Worm (Caenorhabditis elegans) whole organism, L3 larva: ENCODE results near the gene F21C10.6.

Experiments used
- R02D3.7 ChIP-seq: fragments of 150-350 bp; optimal IDR thresholded peaks from 2 replicates; lab custom pipeline; 2014; ENCODE audit warnings: missing biosample characterization, missing genetic modification characterization
- ama-1 ChIP-seq: fragments of 150-350 bp; optimal IDR thresholded peaks from 2 replicates; lab custom pipeline; 2018
- ceh-16 ChIP-seq: sonication (generic microtip); optimal IDR thresholded peaks from 2 replicates; lab custom pipeline; 2017; ENCODE audit warnings: missing biosample characterization, missing genetic modification characterization
- ceh-82 ChIP-seq: fragments of 150-350 bp; optimal IDR thresholded peaks from 2 replicates; lab custom pipeline; 2014; ENCODE audit warnings: missing biosample characterization, missing genetic modification characterization
- daf-12 ChIP-seq: fragments of 150-350 bp; optimal IDR thresholded peaks from 2 replicates; lab custom pipeline; 2014; ENCODE audit warnings: missing biosample characterization, missing genetic modification reagents, missing genetic modification characterization
- egl-27 ChIP-seq: sonication (generic microtip); optimal IDR thresholded peaks from 4 replicates; lab custom pipeline; 2017; ENCODE audit warnings: missing biosample characterization, missing genetic modification reagents, missing genetic modification characterization
- egl-5 ChIP-seq: fragments of 150-350 bp; optimal IDR thresholded peaks from 2 replicates; lab custom pipeline; 2017; ENCODE audit warnings: missing biosample characterization, missing genetic modification reagents, missing genetic modification characterization, inconsistent platforms
- elt-1 ChIP-seq: fragments of 150-350 bp; optimal IDR thresholded peaks from 2 replicates; lab custom pipeline; 2014; ENCODE audit warnings: missing biosample characterization, missing genetic modification characterization
- elt-2 ChIP-seq: sonication (generic microtip); optimal IDR thresholded peaks from 2 replicates; lab custom pipeline; 2016; ENCODE audit warnings: missing genetic modification reagents, mild to moderate bottlenecking, missing genetic modification characterization, missing compliant biosample characterization
- fkh-10 ChIP-seq: sonication (generic microtip); optimal IDR thresholded peaks from 2 replicates; lab custom pipeline; 2017; ENCODE audit warnings: missing biosample characterization, missing genetic modification reagents, missing genetic modification characterization
- fkh-2 ChIP-seq: fragments of 150-350 bp; optimal IDR thresholded peaks from 2 replicates; lab custom pipeline; 2014; ENCODE audit warnings: missing biosample characterization, missing genetic modification reagents, missing genetic modification characterization
- fos-1 ChIP-seq: fragments of 150-350 bp; optimal IDR thresholded peaks from 2 replicates; lab custom pipeline; 2014; ENCODE audit warnings: missing biosample characterization, missing genetic modification characterization
- jun-1 ChIP-seq: fragments of 150-350 bp; optimal IDR thresholded peaks from 2 replicates; lab custom pipeline; 2014; ENCODE audit warnings: missing biosample characterization, missing genetic modification reagents, missing genetic modification characterization
- lin-15B ChIP-seq: fragments of 150-350 bp; optimal IDR thresholded peaks from 2 replicates; lab custom pipeline; 2014; ENCODE audit warnings: missing biosample characterization, missing genetic modification characterization
- lin-39 ChIP-seq: fragments of 150-350 bp; optimal IDR thresholded peaks from 2 replicates; lab custom pipeline; 2018; ENCODE audit warnings: missing biosample characterization, missing genetic modification reagents, missing genetic modification characterization
- lsy-12 ChIP-seq: sonication (generic microtip); optimal IDR thresholded peaks from 2 replicates; lab custom pipeline; 2016; ENCODE audit warnings: mild to moderate bottlenecking, missing genetic modification characterization, missing compliant biosample characterization
- mdl-1 ChIP-seq: fragments of 150-350 bp; optimal IDR thresholded peaks from 2 replicates; lab custom pipeline; 2014; ENCODE audit warnings: missing biosample characterization, missing genetic modification characterization
- mml-1 ChIP-seq: fragments of 150-350 bp; sonication (generic microtip); optimal IDR thresholded peaks from 3 replicates; lab custom pipeline; 2014; ENCODE audit warnings: missing biosample characterization, missing genetic modification characterization
- nfya-1 ChIP-seq: sonication (generic microtip); optimal IDR thresholded peaks from 2 replicates; lab custom pipeline; 2017; ENCODE audit warnings: missing genetic modification characterization, mild to moderate bottlenecking, missing compliant biosample characterization, antibody characterized with exemption, moderate library complexity; ENCODE audit not compliant: insufficient read depth
- nhr-11 ChIP-seq: fragments of 150-350 bp; optimal IDR thresholded peaks from 2 replicates; lab custom pipeline; 2014; ENCODE audit warnings: missing biosample characterization, missing genetic modification characterization
- nhr-12 ChIP-seq: fragments of 150-350 bp; optimal IDR thresholded peaks from 2 replicates; lab custom pipeline; 2014; ENCODE audit warnings: missing biosample characterization, missing genetic modification characterization
- nhr-237 ChIP-seq: fragments of 150-350 bp; optimal IDR thresholded peaks from 2 replicates; lab custom pipeline; 2014; ENCODE audit warnings: missing biosample characterization, missing genetic modification characterization
- nhr-28 ChIP-seq: fragments of 150-350 bp; optimal IDR thresholded peaks from 2 replicates; lab custom pipeline; 2014; ENCODE audit warnings: missing biosample characterization, missing genetic modification characterization
- nhr-43 ChIP-seq: sonication (generic microtip); optimal IDR thresholded peaks from 2 replicates; lab custom pipeline; 2016; ENCODE audit warnings: mild to moderate bottlenecking, missing genetic modification characterization, missing compliant biosample characterization; ENCODE audit not compliant: poor library complexity, severe bottlenecking
- nhr-76 ChIP-seq: fragments of 150-350 bp; sonication (generic microtip); optimal IDR thresholded peaks from 5 replicates; lab custom pipeline; 2014; ENCODE audit warnings: missing biosample characterization, missing genetic modification characterization
- nhr-77 ChIP-seq: fragments of 150-350 bp; optimal IDR thresholded peaks from 2 replicates; lab custom pipeline; 2014; ENCODE audit warnings: missing biosample characterization, missing genetic modification characterization
- pha-4 ChIP-seq: fragments of 150-350 bp; optimal IDR thresholded peaks from 2 replicates; lab custom pipeline; 2014; ENCODE audit warnings: missing biosample characterization, missing genetic modification reagents, missing genetic modification characterization
- pqm-1 ChIP-seq: fragments of 150-350 bp; optimal IDR thresholded peaks from 2 replicates; lab custom pipeline; 2017; ENCODE audit warnings: missing biosample characterization, missing genetic modification characterization, inconsistent platforms
- snpc-4 ChIP-seq: fragments of 150-350 bp; optimal IDR thresholded peaks from 2 replicates; lab custom pipeline; 2014; ENCODE audit warnings: missing biosample characterization, missing genetic modification characterization
- unc-62 ChIP-seq: fragments of 150-350 bp; sonication (generic microtip); optimal IDR thresholded peaks from 4 replicates; lab custom pipeline; 2014; ENCODE audit warnings: missing biosample characterization, missing genetic modification reagents, missing genetic modification characterization
- zag-1 ChIP-seq: fragments of 150-350 bp; optimal IDR thresholded peaks from 2 replicates; lab custom pipeline; 2014; ENCODE audit warnings: missing biosample characterization, missing genetic modification characterization
- ztf-11 ChIP-seq: fragments of 150-350 bp; optimal IDR thresholded peaks from 2 replicates; lab custom pipeline; 2014; ENCODE audit warnings: missing biosample characterization, missing genetic modification characterization
- ztf-4 ChIP-seq: fragments of 150-350 bp; optimal IDR thresholded peaks from 2 replicates; lab custom pipeline; 2014; ENCODE audit warnings: missing biosample characterization, missing genetic modification characterization

F21C10.6 gene

DNA sequence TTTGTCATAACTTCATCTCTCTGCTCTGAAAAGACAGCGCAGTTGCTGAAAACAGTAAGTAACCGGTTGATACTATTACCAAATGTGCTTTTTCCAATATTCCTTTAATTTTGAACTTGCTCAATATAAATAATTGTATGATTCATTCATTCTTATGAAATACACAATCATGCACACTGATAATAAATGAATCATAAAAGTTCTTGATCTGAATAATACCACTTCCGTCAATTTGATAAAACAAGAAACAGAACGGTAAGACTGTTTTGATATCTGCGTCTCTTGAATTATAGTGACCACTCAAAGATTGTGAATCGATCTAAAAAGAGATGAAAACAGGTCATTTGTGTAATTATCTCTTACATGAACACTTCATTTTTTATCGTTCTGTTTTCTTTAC lies 2.0 kb downstream of the F21C10.6 start, which contains the start of gene F21C10.4:
Gene F21C10.4, plus strand, starts transcription at position 301 of the 400 bp plus-strand sequence.
- no peak for TF ChIP-seq nfya-1 (tag; lab: Kevin White, UChicago)
- TF ChIP-seq nhr-28 (tag; lab: Kevin White, UChicago): no peak
- TF ChIP-seq egl-5 (tag; lab: Kevin White, UChicago): no peak
- TF ChIP-seq, all 47 proteins: peak for 0

DNA sequence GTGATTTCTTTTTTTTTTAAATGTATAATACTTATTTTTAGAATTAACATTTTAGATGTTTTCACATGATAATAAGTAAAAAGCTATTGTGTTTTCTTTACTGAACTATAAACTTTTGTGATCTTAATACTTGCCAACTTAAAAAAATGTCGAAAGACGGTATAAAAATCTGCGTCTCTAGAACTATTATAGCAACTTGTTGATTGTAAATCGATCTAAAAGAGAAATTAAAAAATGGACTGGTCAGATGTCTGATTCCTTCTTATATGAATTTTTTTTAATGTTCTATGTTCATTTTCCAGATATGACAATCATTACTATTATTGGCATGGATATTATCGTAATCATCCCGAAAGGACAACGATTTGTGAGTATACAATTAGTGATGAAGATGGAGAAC lies 3.5 kb downstream of the F21C10.6 start, which contains the start of gene F21C10.3:
Gene F21C10.3, plus strand, starts transcription at position 301 of the 400 bp plus-strand sequence.
- TF ChIP-seq nhr-76 (tag; lab: Kevin White, UChicago): no peak
- no peak for TF ChIP-seq nhr-237 (tag; lab: Kevin White, UChicago)
- TF ChIP-seq pha-4: no peak
- TF ChIP-seq pqm-1: no peak
- TF ChIP-seq ceh-16: no peak
- TF ChIP-seq snpc-4 (tag; lab: Kevin White, UChicago): no peak
- TF ChIP-seq jun-1 (tag; lab: Kevin White, UChicago): no peak
- TF ChIP-seq mdl-1 (tag; lab: Kevin White, UChicago): no peak
- TF ChIP-seq nhr-43 (tag; lab: Kevin White, UChicago): no peak
- no peak for TF ChIP-seq R02D3.7 (tag; lab: Kevin White, UChicago)

DNA sequence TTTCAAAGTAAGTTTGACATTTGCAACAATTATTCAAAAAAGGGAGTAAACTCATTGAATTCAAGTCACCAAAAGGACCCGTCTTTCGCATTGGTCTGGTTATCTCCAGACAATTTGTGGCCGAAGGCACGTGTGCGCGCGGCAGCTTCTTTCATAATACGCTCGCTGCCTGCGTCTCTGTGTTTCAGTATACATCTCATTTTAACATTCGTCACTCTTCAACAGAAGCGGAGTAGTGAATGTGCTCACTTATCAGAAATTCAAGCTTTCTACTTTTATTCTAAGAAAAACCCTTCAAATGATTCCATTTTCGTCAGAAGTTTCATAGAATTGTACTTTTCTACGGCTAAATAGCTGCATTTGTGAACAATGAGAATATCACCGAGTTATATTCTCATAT lies 4.3 kb downstream of the F21C10.6 start:
- TF ChIP-seq nhr-12: no peak
- peak; percentile 41 for TF ChIP-seq snpc-4 (tag; lab: Kevin White, UChicago)
- peak; percentile 81 for TF ChIP-seq mdl-1 (tag; lab: Kevin White, UChicago)
- TF ChIP-seq lin-15B (tag; lab: Kevin White, UChicago): peak; percentile 16
- peak; percentile 2 for TF ChIP-seq elt-2 (tag; lab: Kevin White, UChicago)
- TF ChIP-seq lin-39 (tag; lab: Kevin White, UChicago): peak; percentile 36
- peak; percentile 69 for TF ChIP-seq fkh-10 (GFP tag; lab: Kevin White, UChicago)
- no peak for TF ChIP-seq fkh-2 (tag; lab: Kevin White, UChicago)
- no peak for TF ChIP-seq R02D3.7 (tag; lab: Kevin White, UChicago)
- TF ChIP-seq nfya-1 (tag; lab: Kevin White, UChicago): peak; percentile 73
- peak; percentile 82 for TF ChIP-seq nhr-11 (tag; lab: Kevin White, UChicago)

DNA sequence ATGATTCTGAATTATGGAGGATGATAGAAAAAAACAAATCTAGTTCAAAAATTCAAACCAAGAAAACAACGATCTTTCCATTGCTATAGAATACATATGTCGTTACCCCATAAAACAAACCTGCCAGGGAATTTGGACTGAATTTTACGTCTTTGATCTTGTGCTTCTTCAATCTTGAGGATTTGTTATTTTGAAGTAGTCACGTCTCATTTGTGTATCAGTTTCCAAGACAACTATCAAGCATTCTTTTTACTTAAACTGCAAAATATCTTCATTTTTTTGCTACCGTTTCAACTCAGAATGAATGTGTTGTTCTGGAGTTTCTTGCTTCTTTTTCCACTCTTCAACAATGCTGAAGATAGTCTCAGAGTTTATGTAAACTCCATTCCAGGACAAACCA lies 6.5 kb downstream of the F21C10.6 start, which contains the start of gene F21C10.19:
Gene F21C10.19, plus strand, starts transcription at position 301 of the 400 bp plus-strand sequence.
- no peak for TF ChIP-seq fkh-2 (tag; lab: Kevin White, UChicago)
- TF ChIP-seq mdl-1 (tag; lab: Kevin White, UChicago): no peak
- no peak for TF ChIP-seq elt-1 (tag; lab: Kevin White, UChicago)
- TF ChIP-seq nhr-237 (tag; lab: Kevin White, UChicago): no peak
- no peak for TF ChIP-seq mml-1
- no peak for TF ChIP-seq ztf-4 (tag; lab: Kevin White, UChicago)
- no peak for TF ChIP-seq nhr-28 (tag; lab: Kevin White, UChicago)
- TF ChIP-seq ztf-11 (tag; lab: Kevin White, UChicago): no peak
- TF ChIP-seq nhr-12: no peak
- TF ChIP-seq ama-1 (lab: Kevin White, UChicago): no peak
- TF ChIP-seq, all 47 proteins: peak for 0

DNA sequence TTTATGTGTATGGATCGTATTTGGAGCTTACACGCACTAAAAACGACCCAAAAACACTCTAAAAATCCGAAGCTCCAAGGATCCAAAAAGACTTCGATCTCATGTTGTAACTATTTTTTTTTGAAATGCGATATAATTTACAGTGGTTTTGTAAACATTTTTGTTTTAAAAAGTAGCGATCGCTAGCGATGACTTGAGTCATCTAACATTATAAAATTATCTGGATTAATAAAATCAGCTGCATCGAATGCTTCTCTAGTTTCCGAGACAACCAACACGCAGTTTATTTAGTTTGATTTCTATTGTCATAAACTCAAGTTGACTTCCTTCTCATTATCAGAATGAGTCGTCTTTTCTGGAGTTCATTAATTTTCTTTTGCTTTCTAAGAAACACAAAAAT lies 7.8 kb downstream of the F21C10.6 start, which contains the start of gene F21C10.1:
Gene F21C10.1, plus strand, starts transcription at position 301 of the 400 bp plus-strand sequence.
- TF ChIP-seq ztf-11 (tag; lab: Kevin White, UChicago): no peak
- no peak for TF ChIP-seq elt-2 (tag; lab: Kevin White, UChicago)
- TF ChIP-seq zag-1 (tag; lab: Kevin White, UChicago): no peak
- no peak for TF ChIP-seq egl-27 (tag; lab: Kevin White, UChicago)
- TF ChIP-seq ceh-82: no peak
- TF ChIP-seq daf-12 (tag; lab: Kevin White, UChicago): no peak
- no peak for TF ChIP-seq lsy-12 (tag; lab: Kevin White, UChicago)
- no peak for TF ChIP-seq ztf-4 (tag; lab: Kevin White, UChicago)
- no peak for TF ChIP-seq nhr-77 (tag; lab: Kevin White, UChicago)
- TF ChIP-seq jun-1 (tag; lab: Kevin White, UChicago): no peak
- TF ChIP-seq unc-62 (GFP tag; lab: Kevin White, UChicago): no peak
- no peak for TF ChIP-seq fos-1 (tag; lab: Kevin White, UChicago)
- TF ChIP-seq, all 47 proteins: peak for 0
